Fruit fly (Drosophila melanogaster): ENCODE measurements around the gene CG9427.
A peak's percentile ranks its signal among the peaks of the same experiment; 100 is the strongest.

DNA sequence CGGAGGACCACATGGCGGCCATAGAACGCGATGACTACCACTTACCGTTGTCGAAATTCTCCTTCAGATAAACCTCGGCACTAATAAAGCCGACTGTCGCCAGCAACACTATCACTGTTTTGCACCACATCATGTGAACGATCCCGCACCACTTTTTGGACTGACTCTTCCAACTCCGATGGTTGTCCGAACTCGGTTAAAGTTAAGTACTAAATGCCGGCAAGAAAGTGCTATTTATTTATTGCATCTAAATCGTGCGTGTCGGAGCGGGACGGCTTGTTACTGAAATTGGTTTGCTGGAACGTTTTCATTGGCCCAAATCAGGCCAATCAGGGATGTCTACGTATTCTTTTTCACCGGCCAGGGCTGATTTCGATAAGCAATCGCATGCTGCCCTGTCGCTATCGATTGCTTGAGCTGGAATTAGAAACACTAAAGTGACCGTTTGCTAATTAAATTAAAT is 3.9 kb upstream of the CG9427 start, which contains the start of gene Calr:
- peak; percentile 87 for TF ChIP-seq Mnt (GFP tag; optimal IDR thresholded peaks at IDR 0.05)
- no peak for TF ChIP-seq CG11617 (GFP tag; optimal IDR thresholded peaks at IDR 0.05)
- no peak for TF ChIP-seq kay (GFP tag; ENCODE audit: borderline replicate concordance)
- TF ChIP-seq toe (GFP tag; optimal IDR thresholded peaks at IDR 0.05), result no peak
- TF ChIP-seq CG12768 (GFP tag; optimal IDR thresholded peaks at IDR 0.05), result peak; percentile 76
- peak; percentile 61 for TF ChIP-seq Crg-1 (GFP tag; optimal IDR thresholded peaks at IDR 0.05)
- TF ChIP-seq Clk (GFP tag; optimal IDR thresholded peaks at IDR 0.05), result no peak
- peak; percentile 59 for TF ChIP-seq CG33017 (tag; optimal IDR thresholded peaks at IDR 0.05)

Measured in whole organism, adult.